Worm (Caenorhabditis elegans) whole organism, young adult: ENCODE data around the gene mnk-1.

Source experiments
- B0035.1 ChIP-seq: sonication (generic microtip); optimal IDR thresholded peaks from 2 replicates; lab custom pipeline; 2016; ENCODE audit warnings: missing genetic modification characterization, mild to moderate bottlenecking, missing compliant biosample characterization, missing genotype, missing genetic modification reagents
- C06A6.2 ChIP-seq: fragments of 200-800 bp; sonication (Bioruptor generic); conservative IDR thresholded peaks from 2 replicates; pipeline ENCODE4 v1.3.6; 2022; ENCODE audit warnings: missing genetic modification characterization, missing compliant biosample characterization
- C17E4.6 ChIP-seq: fragments of 200-800 bp; sonication (Bioruptor generic); IDR thresholded peaks from 2 replicates; pipeline ENCODE4 v1.3.6; 2022; ENCODE audit warnings: missing genetic modification reagents, missing genetic modification characterization, missing compliant biosample characterization
- F10E7.11 ChIP-seq: sonication (generic microtip); optimal IDR thresholded peaks from 2 replicates; lab custom pipeline; 2017; ENCODE audit warnings: mild to moderate bottlenecking, missing genetic modification characterization, moderate library complexity, missing compliant biosample characterization
- F23B12.7 ChIP-seq: sonication (generic microtip); optimal IDR thresholded peaks from 2 replicates; lab custom pipeline; 2017; ENCODE audit warnings: missing genetic modification characterization, mild to moderate bottlenecking, missing compliant biosample characterization, antibody characterized with exemption, moderate library complexity; ENCODE audit not compliant: insufficient read depth
- F37B4.10 ChIP-seq: fragments of 200-800 bp; sonication (Bioruptor generic); IDR thresholded peaks from 2 replicates; pipeline ENCODE4 v1.3.6; 2022; ENCODE audit warnings: missing genetic modification characterization, missing compliant biosample characterization
- F52B5.7 ChIP-seq: sonication (generic microtip); optimal IDR thresholded peaks from 2 replicates; lab custom pipeline; 2016; ENCODE audit warnings: mild to moderate bottlenecking, missing genetic modification characterization, missing compliant biosample characterization
- F57A8.1 ChIP-seq: fragments of 200-800 bp; sonication (Bioruptor generic); optimal IDR thresholded peaks from 2 replicates; lab custom pipeline; 2018; ENCODE audit warnings: mild to moderate bottlenecking, missing genetic modification characterization, moderate library complexity, missing compliant biosample characterization
- Y53F4B.3 ChIP-seq: fragments of 200-800 bp; sonication (Bioruptor generic); IDR thresholded peaks from 2 replicates; pipeline ENCODE4 v1.3.6; 2022; ENCODE audit warnings: missing genetic modification reagents, missing genetic modification characterization, missing compliant biosample characterization
- Y53G8AR.9 ChIP-seq: fragments of 200-800 bp; sonication (Bioruptor generic); conservative IDR thresholded peaks from 2 replicates; pipeline ENCODE4 v1.3.6; 2022; ENCODE audit warnings: missing genetic modification reagents, missing genetic modification characterization, missing compliant biosample characterization
- attf-6 ChIP-seq: fragments of 200-800 bp; sonication (Bioruptor generic); IDR thresholded peaks from 2 replicates; pipeline ENCODE4 v1.3.6; 2022; ENCODE audit warnings: missing genetic modification reagents, missing genetic modification characterization, missing compliant biosample characterization
- bed-1 ChIP-seq: fragments of 200-800 bp; sonication (Bioruptor generic); IDR thresholded peaks from 2 replicates; pipeline ENCODE4 v1.3.6; 2022; ENCODE audit warnings: missing genetic modification reagents, missing genetic modification characterization, missing compliant biosample characterization
- cebp-1 ChIP-seq, 2 experiments: fragments of 200-800 bp in 1 of 2; sonication (Bioruptor generic) in 1 of 2; sonication (generic microtip) in 1 of 2; IDR thresholded peaks in 1 of 2; optimal IDR thresholded peaks in 1 of 2; 2 replicates each; pipeline versions ENCODE4 v1.3.6 to Lab custom; 2017 to 2022; ENCODE audit warnings: missing compliant biosample characterization in 2 of 2, missing genetic modification characterization in 2 of 2, mild to moderate bottlenecking in 1 of 2, missing genetic modification reagents in 1 of 2, moderate library complexity in 1 of 2
- ceh-27 ChIP-seq: fragments of 200-800 bp; sonication (Bioruptor generic); optimal IDR thresholded peaks from 2 replicates; lab custom pipeline; 2018; ENCODE audit warnings: mild to moderate bottlenecking, missing genetic modification characterization, moderate library complexity, missing compliant biosample characterization
- ceh-58 ChIP-seq: fragments of 200-800 bp; sonication (Bioruptor generic); IDR thresholded peaks from 2 replicates; pipeline ENCODE4 v1.3.6; 2022; ENCODE audit warnings: missing genetic modification characterization, missing compliant biosample characterization
- chd-7 ChIP-seq: sonication (generic microtip); optimal IDR thresholded peaks from 2 replicates; lab custom pipeline; 2016; ENCODE audit warnings: mild to moderate bottlenecking, missing genetic modification characterization, moderate library complexity, missing compliant biosample characterization
- dpl-1 ChIP-seq: fragments of 150-350 bp; optimal IDR thresholded peaks from 2 replicates; lab custom pipeline; 2014; ENCODE audit warnings: missing biosample characterization, missing genetic modification reagents, missing genetic modification characterization
- efl-1 ChIP-seq: fragments of 150-350 bp; optimal IDR thresholded peaks from 2 replicates; lab custom pipeline; 2014; ENCODE audit warnings: missing biosample characterization, missing genetic modification reagents, missing genetic modification characterization
- ekl-4 ChIP-seq: fragments of 200-800 bp; sonication (Bioruptor generic); IDR thresholded peaks from 2 replicates; pipeline ENCODE4 v1.3.6; 2022; ENCODE audit warnings: missing genetic modification reagents, missing genetic modification characterization, missing compliant biosample characterization
- hmg-20 ChIP-seq: fragments of 200-800 bp; sonication (Bioruptor generic); IDR thresholded peaks from 2 replicates; pipeline ENCODE4 v1.3.6; 2022; ENCODE audit warnings: missing genetic modification reagents, missing genetic modification characterization, missing compliant biosample characterization
- lag-1 ChIP-seq: fragments of 200-800 bp; sonication (Bioruptor generic); IDR thresholded peaks from 2 replicates; pipeline ENCODE4 v1.3.6; 2022; ENCODE audit warnings: missing genetic modification reagents, missing genetic modification characterization, missing compliant biosample characterization
- let-607 ChIP-seq, 2 experiments: fragments of 200-800 bp in 1 of 2; sonication (Bioruptor generic) in 1 of 2; sonication (generic microtip) in 1 of 2; optimal IDR thresholded peaks; 2 replicates each; lab custom pipeline; 2016 to 2018; ENCODE audit warnings: mild to moderate bottlenecking in 2 of 2, missing compliant biosample characterization in 2 of 2, missing genetic modification characterization in 2 of 2, moderate library complexity in 2 of 2, missing genotype in 1 of 2
- lin-54 ChIP-seq: fragments of 200-800 bp; sonication (Bioruptor generic); optimal IDR thresholded peaks from 2 replicates; lab custom pipeline; 2018; ENCODE audit warnings: mild to moderate bottlenecking, missing genetic modification characterization, missing compliant biosample characterization
- lir-1 ChIP-seq: fragments of 200-800 bp; sonication (Bioruptor generic); conservative IDR thresholded peaks from 2 replicates; pipeline ENCODE4 v1.3.6; 2022; ENCODE audit warnings: missing genetic modification reagents, missing genetic modification characterization, missing compliant biosample characterization
- lsl-1 ChIP-seq: fragments of 200-800 bp; sonication (Bioruptor generic); optimal IDR thresholded peaks from 2 replicates; lab custom pipeline; 2018; ENCODE audit warnings: mild to moderate bottlenecking, missing genetic modification characterization, moderate library complexity, missing compliant biosample characterization
- lsy-27 ChIP-seq: sonication (generic microtip); optimal IDR thresholded peaks from 2 replicates; lab custom pipeline; 2017; ENCODE audit warnings: missing genetic modification characterization, mild to moderate bottlenecking, missing compliant biosample characterization, antibody characterized with exemption, missing genotype, borderline replicate concordance; ENCODE audit not compliant: insufficient read depth
- madf-3 ChIP-seq: fragments of 200-800 bp; sonication (Bioruptor generic); IDR thresholded peaks from 2 replicates; pipeline ENCODE4 v1.3.6; 2022; ENCODE audit warnings: missing genetic modification reagents, missing genetic modification characterization, missing compliant biosample characterization
- mel-28 ChIP-seq: sonication (generic microtip); optimal IDR thresholded peaks from 2 replicates; lab custom pipeline; 2016; ENCODE audit warnings: borderline replicate concordance, mild to moderate bottlenecking, missing genetic modification characterization, missing compliant biosample characterization
- mes-4 ChIP-seq: sonication (generic microtip); optimal IDR thresholded peaks from 2 replicates; lab custom pipeline; 2016; ENCODE audit warnings: missing genotype, missing genetic modification characterization, missing compliant biosample characterization
- rec-8 ChIP-seq, 2 experiments: sonication (generic microtip); optimal IDR thresholded peaks; 2 replicates each; lab custom pipeline; 2016; ENCODE audit warnings: mild to moderate bottlenecking in 2 of 2, missing genetic modification characterization in 2 of 2, missing genetic modification reagents in 2 of 2, missing genotype in 2 of 2, missing biosample characterization in 1 of 2, missing compliant biosample characterization in 1 of 2, moderate library complexity in 1 of 2
- repo-1 ChIP-seq: sonication (generic microtip); optimal IDR thresholded peaks from 2 replicates; lab custom pipeline; 2017; ENCODE audit warnings: mild to moderate bottlenecking, missing genetic modification characterization, missing compliant biosample characterization
- rpc-1 ChIP-seq, 2 experiments: fragments of 150-350 bp in 1 of 2; sonication (generic microtip) in 1 of 2; optimal IDR thresholded peaks; 2 replicates each; lab custom pipeline; 2014 to 2018; ENCODE audit warnings: missing biosample characterization in 1 of 2, missing genetic modification characterization in 1 of 2, missing genetic modification reagents in 1 of 2, missing genotype in 1 of 2
- snpc-1.1 ChIP-seq: sonication (generic microtip); optimal IDR thresholded peaks from 2 replicates; lab custom pipeline; 2017; ENCODE audit warnings: missing genetic modification characterization, mild to moderate bottlenecking, missing compliant biosample characterization, antibody characterized with exemption, moderate library complexity, missing genotype, missing genetic modification reagents; ENCODE audit not compliant: insufficient read depth
- snpc-1.3 ChIP-seq: sonication (generic microtip); optimal IDR thresholded peaks from 2 replicates; lab custom pipeline; 2017; ENCODE audit warnings: missing genetic modification characterization, mild to moderate bottlenecking, missing compliant biosample characterization, antibody characterized with exemption, moderate library complexity, missing genotype, missing genetic modification reagents; ENCODE audit not compliant: insufficient read depth
- snpc-3.4 ChIP-seq: sonication (generic microtip); optimal IDR thresholded peaks from 2 replicates; lab custom pipeline; 2017; ENCODE audit warnings: missing genetic modification characterization, mild to moderate bottlenecking, missing compliant biosample characterization, antibody characterized with exemption, moderate library complexity, missing genotype, missing genetic modification reagents
- tlf-1 ChIP-seq: fragments of 200-800 bp; sonication (Bioruptor generic); optimal IDR thresholded peaks from 2 replicates; lab custom pipeline; 2018; ENCODE audit warnings: mild to moderate bottlenecking, missing genetic modification characterization, missing compliant biosample characterization
- unc-62 ChIP-seq: fragments of 150-350 bp; optimal IDR thresholded peaks from 2 replicates; lab custom pipeline; 2014; ENCODE audit warnings: missing biosample characterization, missing genetic modification reagents, missing genetic modification characterization
- ztf-18 ChIP-seq: sonication (generic microtip); optimal IDR thresholded peaks from 2 replicates; lab custom pipeline; 2016; ENCODE audit warnings: missing genotype, mild to moderate bottlenecking, missing genetic modification characterization, missing compliant biosample characterization
- ztf-26 ChIP-seq: sonication (generic microtip); optimal IDR thresholded peaks from 2 replicates; lab custom pipeline; 2017; ENCODE audit warnings: missing genetic modification characterization, missing compliant biosample characterization
- ztf-28 ChIP-seq: fragments of 200-800 bp; sonication (Bioruptor generic); IDR thresholded peaks from 2 replicates; pipeline ENCODE4 v1.3.6; 2022; ENCODE audit warnings: missing genetic modification reagents, missing genetic modification characterization, missing compliant biosample characterization
- ztf-6 ChIP-seq: fragments of 200-800 bp; sonication (Bioruptor generic); IDR thresholded peaks from 2 replicates; pipeline ENCODE4 v1.3.6; 2022; ENCODE audit warnings: missing genetic modification reagents, missing genetic modification characterization, missing compliant biosample characterization

Gene mnk-1

DNA sequence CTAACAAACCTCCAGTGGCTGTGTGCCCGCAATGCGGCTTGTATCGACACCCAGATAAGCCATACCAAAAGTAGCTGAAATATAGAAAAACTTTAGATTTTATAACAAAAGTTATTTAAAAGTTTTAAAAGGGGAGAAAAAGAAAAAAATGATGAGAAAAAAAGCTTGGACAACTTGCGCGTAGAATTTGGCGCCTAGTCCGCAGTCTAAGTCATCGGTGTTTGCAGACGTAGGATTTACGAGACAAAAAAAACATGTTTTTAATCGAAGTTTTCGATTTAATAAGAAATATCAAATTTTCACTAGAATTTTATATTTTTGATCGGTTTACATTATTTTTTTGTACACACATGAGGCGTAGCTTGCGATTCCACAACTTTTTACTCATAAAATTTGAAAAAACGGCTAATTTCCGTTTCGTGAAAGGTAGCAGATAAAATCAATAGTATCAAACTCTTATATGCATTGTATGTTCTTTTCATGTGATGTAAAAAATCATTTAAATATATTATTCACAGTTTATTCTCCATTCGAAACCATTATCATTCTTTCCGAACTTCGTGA, 12.8 kb downstream of the mnk-1 start, which contains the start of gene pro-1 (continued):
- TF ChIP-seq F52B5.7 (tag; lab: Kevin White, UChicago): peak; percentile 86
- peak; percentile 84 for TF ChIP-seq unc-62
- no peak for TF ChIP-seq attf-6 (GFP tag; lab: Robert Waterston, UW)
- peak; percentile 94 for TF ChIP-seq chd-7 (tag; lab: Kevin White, UChicago)
- peak; percentile 35 to 53 for TF ChIP-seq let-607 (tag; optimal IDR thresholded peaks at IDR 0.05; lab: Kevin White, UChicago)
- peak; percentile 15 for TF ChIP-seq lsl-1 (GFP tag; lab: Kevin White, UChicago)
- no peak for TF ChIP-seq mes-4 (tag; lab: Kevin White, UChicago)
- no peak for TF ChIP-seq lag-1 (GFP tag; lab: Robert Waterston, UW)
- peak; percentile 63 for TF ChIP-seq snpc-1.3 (tag; lab: Kevin White, UChicago)
- TF ChIP-seq ekl-4 (GFP tag; lab: Robert Waterston, UW): peak; percentile 90
- TF ChIP-seq Y53F4B.3: peak; percentile 52; the same call in 1 of the 2 replicates
- no peak for TF ChIP-seq rpc-1 (optimal IDR thresholded peaks at IDR 0.05; lab: Kevin White, UChicago)
- TF ChIP-seq rpc-1 (tag; optimal IDR thresholded peaks at IDR 0.05; lab: Kevin White, UChicago): no peak
- no peak for TF ChIP-seq dpl-1 (GFP tag; lab: Kevin White, UChicago)
- TF ChIP-seq B0035.1 (tag; lab: Kevin White, UChicago): peak; percentile 88
- no peak for TF ChIP-seq ztf-6 (GFP tag; lab: Robert Waterston, UW)
- TF ChIP-seq mel-28 (tag; lab: Kevin White, UChicago): peak; percentile 65
- no peak for TF ChIP-seq rec-8 (tag; optimal IDR thresholded peaks at IDR 0.05; lab: Kevin White, UChicago)
- peak; percentile 88 for TF ChIP-seq Y53G8AR.9 (GFP tag; lab: Robert Waterston, UW)
- TF ChIP-seq C17E4.6 (GFP tag; lab: Robert Waterston, UW): no peak
- TF ChIP-seq F37B4.10: no peak
- TF ChIP-seq ceh-27 (GFP tag; lab: Kevin White, UChicago): peak; percentile 26
- no peak for TF ChIP-seq F23B12.7 (tag; lab: Kevin White, UChicago)
- peak; percentile 45; the same call in 1 of the 2 replicates for TF ChIP-seq ztf-28 (GFP tag; lab: Robert Waterston, UW)
- peak; percentile 76 for TF ChIP-seq F10E7.11
- TF ChIP-seq tlf-1 (GFP tag; lab: Kevin White, UChicago): peak; percentile 76
- TF ChIP-seq ztf-26 (tag; lab: Kevin White, UChicago): peak; percentile 89
- no peak for TF ChIP-seq bed-1
- TF ChIP-seq lsy-27 (tag; lab: Kevin White, UChicago): peak; percentile 65
- TF ChIP-seq hmg-20 (GFP tag; lab: Robert Waterston, UW): peak; percentile 30; the same call in 1 of the 2 replicates
- TF ChIP-seq snpc-1.1: peak; percentile 37
- TF ChIP-seq ztf-18 (tag; lab: Kevin White, UChicago): no peak
- TF ChIP-seq lin-54 (GFP tag; lab: Kevin White, UChicago): peak; percentile 74
- TF ChIP-seq ceh-58 (GFP tag; lab: Robert Waterston, UW): peak; percentile 37; the same call in 1 of the 2 replicates
- TF ChIP-seq C06A6.2 (GFP tag; lab: Robert Waterston, UW): peak; percentile 80
- no peak for TF ChIP-seq snpc-3.4
- no peak for TF ChIP-seq F57A8.1 (GFP tag; lab: Kevin White, UChicago)
- peak; percentile 60 for TF ChIP-seq lir-1 (GFP tag; lab: Robert Waterston, UW)
- peak; percentile 68 for TF ChIP-seq repo-1 (tag; lab: Kevin White, UChicago)
- no peak; the same call in 1 of the 2 replicates for TF ChIP-seq madf-3 (GFP tag; lab: Robert Waterston, UW)
- TF ChIP-seq efl-1: no peak
- peak; percentile 18; the same call in 1 of the 2 replicates for TF ChIP-seq cebp-1 (GFP tag; IDR thresholded peaks at IDR 0.05; lab: Robert Waterston, UW)
- peak; percentile 89 for TF ChIP-seq cebp-1 (tag; optimal IDR thresholded peaks at IDR 0.05; lab: Kevin White, UChicago)
